Worm (Caenorhabditis elegans) whole organism, early embryonic: ENCODE measurements around the gene F43E2.11.

Experiments used
- B0310.2 ChIP-seq: sonication (generic microtip); optimal IDR thresholded peaks from 2 replicates; lab custom pipeline; 2016; ENCODE audit warnings: mild to moderate bottlenecking, missing genetic modification characterization, missing compliant biosample characterization
- F13C5.2 ChIP-seq: sonication (generic microtip); optimal IDR thresholded peaks from 2 replicates; lab custom pipeline; 2017; ENCODE audit warnings: mild to moderate bottlenecking, missing genetic modification characterization, inconsistent platforms, missing compliant biosample characterization
- aly-1 ChIP-seq: sonication (generic microtip); optimal IDR thresholded peaks from 2 replicates; lab custom pipeline; 2016; ENCODE audit warnings: missing genetic modification characterization, missing compliant biosample characterization
- ama-1 ChIP-seq: fragments of 150-350 bp; optimal IDR thresholded peaks from 2 replicates; lab custom pipeline; 2014
- ceh-13 ChIP-seq: fragments of 200-800 bp; sonication (Bioruptor generic); optimal IDR thresholded peaks from 2 replicates; lab custom pipeline; 2018; ENCODE audit warnings: mild to moderate bottlenecking, missing genetic modification characterization, missing compliant biosample characterization
- ceh-36 ChIP-seq: sonication (generic microtip); optimal IDR thresholded peaks from 2 replicates; lab custom pipeline; 2016; ENCODE audit warnings: missing genetic modification characterization, inconsistent platforms, missing compliant biosample characterization
- ets-7 ChIP-seq: sonication (generic microtip); optimal IDR thresholded peaks from 2 replicates; lab custom pipeline; 2016; ENCODE audit warnings: missing genotype, missing genetic modification characterization, missing compliant biosample characterization
- flt-1 ChIP-seq: fragments of 200-800 bp; sonication (Bioruptor generic); IDR thresholded peaks from 2 replicates; pipeline ENCODE4 v1.3.6; 2022; ENCODE audit warnings: missing genetic modification characterization, missing compliant biosample characterization
- hmbx-1 ChIP-seq: sonication (generic microtip); optimal IDR thresholded peaks from 2 replicates; lab custom pipeline; 2016; ENCODE audit warnings: mild to moderate bottlenecking, missing genetic modification characterization, missing compliant biosample characterization
- hmg-4 ChIP-seq: fragments of 200-800 bp; sonication (Bioruptor generic); optimal IDR thresholded peaks from 2 replicates; lab custom pipeline; 2018; ENCODE audit warnings: mild to moderate bottlenecking, missing genetic modification characterization, missing compliant biosample characterization
- hnd-1 ChIP-seq: sonication (generic microtip); optimal IDR thresholded peaks from 2 replicates; lab custom pipeline; 2016; ENCODE audit warnings: missing genetic modification characterization, missing compliant biosample characterization
- pes-1 ChIP-seq: fragments of 200-800 bp; sonication (Bioruptor generic); IDR thresholded peaks from 2 replicates; pipeline ENCODE4 v1.3.6; 2022; ENCODE audit warnings: missing genetic modification reagents, missing genetic modification characterization, missing compliant biosample characterization
- scrt-1 ChIP-seq: fragments of 200-800 bp; sonication (Bioruptor generic); IDR thresholded peaks from 2 replicates; pipeline ENCODE4 v1.3.6; 2022; ENCODE audit warnings: missing genetic modification characterization, missing compliant biosample characterization
- sea-1 ChIP-seq: fragments of 200-800 bp; sonication (Bioruptor generic); conservative IDR thresholded peaks from 2 replicates; pipeline ENCODE4 v1.3.6; 2022; ENCODE audit warnings: missing genetic modification characterization, missing compliant biosample characterization
- tbx-11 ChIP-seq: fragments of 200-800 bp; sonication (Bioruptor generic); IDR thresholded peaks from 2 replicates; pipeline ENCODE4 v1.3.6; 2022; ENCODE audit warnings: missing genetic modification characterization, missing compliant biosample characterization
- tbx-37 ChIP-seq: fragments of 200-800 bp; sonication (Bioruptor generic); conservative IDR thresholded peaks from 2 replicates; pipeline ENCODE4 v1.3.6; 2022; ENCODE audit warnings: missing genetic modification reagents, missing genetic modification characterization, missing compliant biosample characterization
- tra-4 ChIP-seq: sonication (generic microtip); optimal IDR thresholded peaks from 2 replicates; lab custom pipeline; 2017; ENCODE audit warnings: missing genetic modification characterization, missing compliant biosample characterization

F43E2.11 gene

DNA sequence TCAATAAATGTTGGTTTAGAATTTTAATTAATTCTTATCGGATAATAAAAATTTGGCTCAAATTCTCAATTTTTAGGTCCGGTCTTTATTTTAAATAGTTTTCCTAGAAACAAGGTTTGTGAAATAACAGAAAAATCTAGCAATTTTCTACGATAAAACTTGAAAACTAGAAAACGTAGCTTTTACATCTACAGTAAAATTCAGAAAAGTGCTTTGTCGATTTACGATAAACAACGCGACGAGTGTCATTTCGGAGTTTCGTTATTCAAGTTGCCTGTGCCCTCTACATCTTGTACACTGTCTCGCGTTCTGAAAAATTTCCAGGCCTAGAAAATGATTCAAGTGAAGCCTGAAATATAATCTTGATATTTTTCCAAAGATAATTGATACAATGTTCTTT is 13.3 kb downstream of the F43E2.11 start:
- no peak for TF ChIP-seq ets-7 (tag; lab: Kevin White, UChicago)
- TF ChIP-seq B0310.2 (tag; lab: Kevin White, UChicago): no peak
- TF ChIP-seq hmg-4 (GFP tag; lab: Kevin White, UChicago): no peak
- no peak for TF ChIP-seq sea-1 (GFP tag; lab: Robert Waterston, UW)
- TF ChIP-seq hnd-1 (tag; lab: Kevin White, UChicago): no peak
- no peak for TF ChIP-seq aly-1
- no peak for TF ChIP-seq pes-1 (GFP tag; lab: Robert Waterston, UW)
- TF ChIP-seq ceh-13: no peak

ce11 chrII:7356326-7356725 is 13.8 kb downstream of the F43E2.11 start, which contains the start of gene haf-2:
Gene haf-2, minus strand, starts transcription at chrII:7356426.
- TF ChIP-seq ceh-13 (no peak), ceh-36 (tag; lab: Kevin White, UChicago) (no peak), ama-1 (lab: Kevin White, UChicago) (no peak), F13C5.2 (tag; lab: Kevin White, UChicago) (no peak), aly-1 (no peak), pes-1 (GFP tag; lab: Robert Waterston, UW) (no peak), tra-4 (tag; lab: Kevin White, UChicago) (no peak), scrt-1 (GFP tag; lab: Robert Waterston, UW) (no peak), B0310.2 (tag; lab: Kevin White, UChicago) (no peak), hmg-4 (GFP tag; lab: Kevin White, UChicago) (no peak), hmbx-1 (no peak), tbx-11 (no peak), hnd-1 (tag; lab: Kevin White, UChicago) (no peak), tbx-37 (GFP tag; lab: Robert Waterston, UW) (no peak), ets-7 (tag; lab: Kevin White, UChicago) (no peak), flt-1 (GFP tag; lab: Robert Waterston, UW) (no peak), sea-1 (GFP tag; lab: Robert Waterston, UW) (no peak)

ce11 chrII:7353027-7353426 is 17.1 kb downstream of the F43E2.11 start:
- TF ChIP-seq ceh-36 (tag; lab: Kevin White, UChicago) (peak; percentile 12), ama-1 (lab: Kevin White, UChicago) (no peak)

ce11 chrII:7352507-7352906 is 17.6 kb downstream of the F43E2.11 start, which contains the start of gene hsp-4:
Gene hsp-4, minus strand, starts transcription at chrII:7352645.
- TF ChIP-seq ceh-13: no peak
- no peak for TF ChIP-seq hnd-1 (tag; lab: Kevin White, UChicago)
- no peak for TF ChIP-seq hmbx-1
- TF ChIP-seq hmg-4 (GFP tag; lab: Kevin White, UChicago): no peak
- no peak for TF ChIP-seq aly-1
- no peak for TF ChIP-seq ama-1 (lab: Kevin White, UChicago)
- no peak for TF ChIP-seq ceh-36 (tag; lab: Kevin White, UChicago)
- TF ChIP-seq tbx-11: no peak
- TF ChIP-seq scrt-1 (GFP tag; lab: Robert Waterston, UW): no peak
- TF ChIP-seq flt-1 (GFP tag; lab: Robert Waterston, UW): no peak
- no peak for TF ChIP-seq ets-7 (tag; lab: Kevin White, UChicago)
- TF ChIP-seq sea-1 (GFP tag; lab: Robert Waterston, UW): no peak

DNA sequence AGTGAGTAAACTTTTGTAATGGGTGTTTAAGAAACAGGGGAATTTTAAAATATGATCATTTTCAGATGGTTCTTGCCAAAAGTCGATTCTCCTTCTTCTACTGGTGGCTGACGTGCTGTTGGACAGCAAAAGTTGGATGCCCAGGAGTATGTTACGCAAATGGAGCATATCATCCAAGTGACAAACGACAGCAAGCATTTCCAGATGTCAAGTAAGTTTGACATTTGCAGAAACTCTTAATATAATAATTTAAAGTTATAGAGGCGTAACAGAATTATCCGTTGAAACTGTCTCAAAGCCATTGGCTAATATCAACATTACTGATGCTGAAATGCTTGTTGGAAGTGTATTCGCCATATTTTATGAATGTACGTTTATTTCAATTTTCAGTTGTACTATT is 22.0 kb downstream of the F43E2.11 start:
- TF ChIP-seq sea-1 (GFP tag; lab: Robert Waterston, UW) (no peak), tbx-11 (no peak)

DNA sequence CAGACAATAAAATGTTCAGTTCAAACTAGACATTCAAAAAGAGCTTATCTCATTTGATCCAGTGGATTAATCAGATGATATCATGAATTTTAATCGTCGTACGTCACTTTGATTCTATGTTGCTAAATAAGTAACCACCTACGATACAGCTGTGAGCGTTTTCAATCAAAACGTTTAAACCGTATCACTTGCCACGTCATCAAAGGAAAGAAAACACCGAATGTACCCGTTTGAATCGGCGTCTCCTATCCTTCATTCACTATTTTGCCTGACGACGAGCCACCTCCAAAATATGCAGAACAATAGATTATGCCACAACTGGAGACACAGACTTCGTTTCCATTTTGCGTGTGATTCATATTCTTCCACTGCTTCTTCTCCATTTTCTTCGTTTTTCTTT is 24.2 kb downstream of the F43E2.11 start:
- TF ChIP-seq ceh-36 (tag; lab: Kevin White, UChicago) (no peak), tbx-37 (GFP tag; lab: Robert Waterston, UW) (no peak), hnd-1 (tag; lab: Kevin White, UChicago) (no peak), B0310.2 (tag; lab: Kevin White, UChicago) (no peak), flt-1 (GFP tag; lab: Robert Waterston, UW) (no peak), F13C5.2 (tag; lab: Kevin White, UChicago) (no peak), tra-4 (tag; lab: Kevin White, UChicago) (no peak), ama-1 (lab: Kevin White, UChicago) (no peak), scrt-1 (GFP tag; lab: Robert Waterston, UW) (no peak), tbx-11 (no peak), aly-1 (no peak), hmbx-1 (no peak), pes-1 (GFP tag; lab: Robert Waterston, UW) (no peak), sea-1 (GFP tag; lab: Robert Waterston, UW) (no peak), hmg-4 (GFP tag; lab: Kevin White, UChicago) (no peak)

DNA sequence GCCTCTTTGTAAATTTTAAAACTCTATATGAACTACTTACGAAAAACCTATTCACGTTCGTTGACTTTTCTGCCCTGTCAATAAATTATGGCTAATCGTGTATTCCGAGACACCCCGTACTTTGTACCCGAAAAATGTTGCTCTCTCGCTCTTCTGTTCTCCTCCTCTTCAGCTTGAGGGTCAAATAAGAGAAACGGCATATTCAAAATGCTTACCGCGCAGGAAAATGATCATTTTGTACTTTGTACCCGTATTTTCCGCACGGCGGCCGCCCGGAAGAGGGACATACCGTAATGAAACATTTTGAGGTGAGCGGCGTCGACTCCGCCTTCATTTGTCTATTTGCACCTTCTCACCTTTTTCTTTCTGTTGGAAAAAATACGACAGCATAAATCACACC is 26.4 kb downstream of the F43E2.11 start:
- TF ChIP-seq B0310.2 (tag; lab: Kevin White, UChicago) (no peak), tbx-37 (GFP tag; lab: Robert Waterston, UW) (no peak), sea-1 (GFP tag; lab: Robert Waterston, UW) (no peak), tbx-11 (no peak), hmbx-1 (no peak), ama-1 (lab: Kevin White, UChicago) (no peak), ets-7 (tag; lab: Kevin White, UChicago) (no peak), pes-1 (GFP tag; lab: Robert Waterston, UW) (no peak), ceh-36 (tag; lab: Kevin White, UChicago) (no peak), tra-4 (tag; lab: Kevin White, UChicago) (no peak), hmg-4 (GFP tag; lab: Kevin White, UChicago) (no peak), flt-1 (GFP tag; lab: Robert Waterston, UW) (no peak), F13C5.2 (tag; lab: Kevin White, UChicago) (no peak)

ce11 chrII:7342884-7343283 is 27.2 kb downstream of the F43E2.11 start:
- TF ChIP-seq tra-4 (tag; lab: Kevin White, UChicago) (no peak), ets-7 (tag; lab: Kevin White, UChicago) (no peak)
